Fruit fly (Drosophila melanogaster) whole organism, embryonic: ENCODE results near the gene CG1494.

ENCODE experiments used
- ATbp ChIP-seq: fragments of 200-800 bp; sonication (Bioruptor generic); optimal IDR thresholded peaks from 2 replicates; lab custom pipeline; 2017; ENCODE audit warnings: missing biosample characterization, mild to moderate bottlenecking, missing genetic modification characterization, missing genetic modification reagents
- Abd-B ChIP-seq: fragments of 200-800 bp; sonication (Bioruptor generic); optimal IDR thresholded peaks from 2 replicates; lab custom pipeline; 2018; ENCODE audit warnings: missing biosample characterization, mild to moderate bottlenecking, missing genetic modification characterization, moderate library complexity
- CG10565 ChIP-seq: fragments of 200-800 bp; sonication (Bioruptor generic); optimal IDR thresholded peaks from 3 replicates; lab custom pipeline; 2016; ENCODE audit warnings: missing biosample characterization, mild to moderate bottlenecking, missing genetic modification characterization
- CG11093 ChIP-seq: fragments of 200-800 bp; sonication (Bioruptor generic); IDR thresholded peaks from 3 replicates; pipeline ENCODE4 v1.3.6; 2022; ENCODE audit warnings: missing biosample characterization, missing genetic modification characterization
- CG11247 ChIP-seq: fragments of 200-800 bp; sonication (Bioruptor generic); IDR thresholded peaks from 2 replicates; pipeline ENCODE4 v1.3.6; 2022; ENCODE audit warnings: missing biosample characterization, missing genetic modification characterization
- CG12219 ChIP-seq: fragments of 200-800 bp; sonication (Bioruptor generic); optimal IDR thresholded peaks from 3 replicates; lab custom pipeline; 2018; ENCODE audit warnings: missing biosample characterization, mild to moderate bottlenecking, missing genetic modification characterization
- CG12942 ChIP-seq: fragments of 200-800 bp; sonication (Bioruptor generic); optimal IDR thresholded peaks from 3 replicates; lab custom pipeline; 2016; ENCODE audit warnings: missing biosample characterization, missing genetic modification characterization
- CG14050 ChIP-seq: fragments of 200-800 bp; sonication (Bioruptor generic); IDR thresholded peaks from 3 replicates; pipeline ENCODE4 v1.3.6; 2022; ENCODE audit warnings: missing biosample characterization, missing genetic modification characterization
- CG15696 ChIP-seq: fragments of 200-800 bp; sonication (Bioruptor generic); optimal IDR thresholded peaks from 2 replicates; lab custom pipeline; 2019; ENCODE audit warnings: missing biosample characterization, mild to moderate bottlenecking, missing genetic modification characterization, moderate library complexity
- CG1603 ChIP-seq: fragments of 200-800 bp; sonication (Bioruptor generic); optimal IDR thresholded peaks from 2 replicates; lab custom pipeline; 2019; ENCODE audit warnings: missing biosample characterization, mild to moderate bottlenecking, missing genetic modification characterization, moderate library complexity
- CG18262 ChIP-seq: fragments of 200-800 bp; optimal IDR thresholded peaks from 3 replicates; lab custom pipeline; 2019; ENCODE audit warnings: missing biosample characterization, mild to moderate bottlenecking, missing genetic modification characterization, moderate library complexity
- CG2889 ChIP-seq: fragments of 200-800 bp; sonication (Bioruptor generic); IDR thresholded peaks from 3 replicates; pipeline ENCODE4 v1.3.6; 2022; ENCODE audit warnings: missing biosample characterization, missing genetic modification characterization
- CG30403 ChIP-seq: fragments of 200-800 bp; sonication (Bioruptor generic); optimal IDR thresholded peaks from 3 replicates; lab custom pipeline; 2016; ENCODE audit warnings: missing biosample characterization, missing genetic modification characterization
- CG30431 ChIP-seq: fragments of 200-800 bp; sonication (Bioruptor generic); optimal IDR thresholded peaks from 2 replicates; lab custom pipeline; 2017; ENCODE audit warnings: missing biosample characterization, missing genetic modification characterization
- CG7786 ChIP-seq: fragments of 200-800 bp; sonication (Bioruptor generic); optimal IDR thresholded peaks from 2 replicates; lab custom pipeline; 2016; ENCODE audit warnings: missing biosample characterization, missing genetic modification characterization
- CG7839 ChIP-seq: fragments of 200-800 bp; sonication (Bioruptor generic); optimal IDR thresholded peaks from 3 replicates; lab custom pipeline; 2018; ENCODE audit warnings: missing biosample characterization, mild to moderate bottlenecking, missing genetic modification characterization, moderate library complexity
- CG9437 ChIP-seq: fragments of 200-800 bp; sonication (Bioruptor generic); optimal IDR thresholded peaks from 2 replicates; lab custom pipeline; 2018; ENCODE audit warnings: missing biosample characterization, mild to moderate bottlenecking, missing genetic modification characterization
- CG9817 ChIP-seq: fragments of 200-800 bp; sonication (Bioruptor generic); optimal IDR thresholded peaks from 2 replicates; lab custom pipeline; 2018; ENCODE audit warnings: missing biosample characterization, mild to moderate bottlenecking, missing genetic modification characterization, moderate library complexity
- Chrac-16 ChIP-seq: fragments of 200-800 bp; sonication (Bioruptor generic); optimal IDR thresholded peaks from 3 replicates; lab custom pipeline; 2016; ENCODE audit warnings: missing biosample characterization, missing genetic modification characterization
- D19B ChIP-seq: fragments of 200-800 bp; sonication (Bioruptor generic); optimal IDR thresholded peaks from 2 replicates; lab custom pipeline; 2017; ENCODE audit warnings: missing biosample characterization, mild to moderate bottlenecking, missing genetic modification characterization
- Dfd ChIP-seq, 2 experiments: fragments of >200 bp; optimal IDR thresholded peaks; 2 replicates each; lab custom pipeline; 2017; ENCODE audit warnings: missing biosample characterization in 2 of 2, missing genetic modification characterization in 2 of 2
- Fer1 ChIP-seq: fragments of 200-800 bp; sonication (Bioruptor generic); optimal IDR thresholded peaks from 2 replicates; lab custom pipeline; 2017; ENCODE audit warnings: missing biosample characterization, mild to moderate bottlenecking, missing genetic modification characterization
- Hr39 ChIP-seq: fragments of >200 bp; optimal IDR thresholded peaks from 2 replicates; lab custom pipeline; 2017
- Lpt ChIP-seq: fragments of >200 bp; optimal IDR thresholded peaks from 2 replicates; lab custom pipeline; 2018; ENCODE audit warnings: missing biosample characterization, missing genetic modification characterization
- Meics ChIP-seq: fragments of 200-800 bp; sonication (Bioruptor generic); optimal IDR thresholded peaks from 2 replicates; lab custom pipeline; 2017; ENCODE audit warnings: missing biosample characterization, mild to moderate bottlenecking, missing genetic modification characterization
- NFAT ChIP-seq: fragments of 200-800 bp; sonication (Bioruptor generic); IDR thresholded peaks from 2 replicates; pipeline ENCODE4 v1.3.6; 2022; ENCODE audit warnings: missing biosample characterization, missing genetic modification characterization
- NK7.1 ChIP-seq: fragments of 200-800 bp; sonication (Bioruptor generic); optimal IDR thresholded peaks from 3 replicates; lab custom pipeline; 2016; ENCODE audit warnings: missing biosample characterization, missing genetic modification characterization
- Xrp1 ChIP-seq: fragments of 200-800 bp; sonication (Bioruptor generic); IDR thresholded peaks from 2 replicates; pipeline ENCODE4 v1.3.6; 2022; ENCODE audit warnings: missing biosample characterization, missing genetic modification characterization
- abd-A ChIP-seq: fragments of 200-800 bp; sonication (Bioruptor generic); optimal IDR thresholded peaks from 3 replicates; lab custom pipeline; 2019; ENCODE audit warnings: missing biosample characterization, mild to moderate bottlenecking, missing genetic modification characterization, moderate library complexity
- aop ChIP-seq: fragments of 200-800 bp; sonication (Bioruptor generic); IDR thresholded peaks from 2 replicates; pipeline ENCODE4 v1.3.6; 2022; ENCODE audit warnings: missing biosample characterization, missing genetic modification characterization
- ap ChIP-seq: fragments of 200-800 bp; sonication (Bioruptor generic); IDR thresholded peaks from 2 replicates; pipeline ENCODE4 v1.3.6; 2022; ENCODE audit warnings: missing biosample characterization, missing genetic modification characterization
- ase ChIP-seq: fragments of 200-800 bp; sonication (Bioruptor generic); IDR thresholded peaks from 3 replicates; pipeline ENCODE4 v1.3.6; 2022; ENCODE audit warnings: missing biosample characterization, missing genetic modification characterization
- bab2 ChIP-seq: fragments of 200-800 bp; sonication (Bioruptor generic); optimal IDR thresholded peaks from 2 replicates; lab custom pipeline; 2016; ENCODE audit warnings: missing biosample characterization, missing genetic modification characterization
- chif ChIP-seq, 2 experiments: fragments of 200-800 bp; sonication (Bioruptor generic); optimal IDR thresholded peaks; 3 replicates each; lab custom pipeline; 2016; ENCODE audit warnings: missing biosample characterization in 2 of 2, missing genetic modification characterization in 2 of 2
- chn ChIP-seq: fragments of 200-800 bp; sonication (Bioruptor generic); optimal IDR thresholded peaks from 2 replicates; lab custom pipeline; 2016; ENCODE audit warnings: missing biosample characterization, missing genetic modification characterization
- corto ChIP-seq: fragments of 200-800 bp; sonication (Bioruptor generic); optimal IDR thresholded peaks from 2 replicates; lab custom pipeline; 2016; ENCODE audit warnings: missing biosample characterization, mild to moderate bottlenecking, missing genetic modification characterization, moderate library complexity
- cwo ChIP-seq: fragments of 200-800 bp; sonication (Bioruptor generic); optimal IDR thresholded peaks from 3 replicates; lab custom pipeline; 2017; ENCODE audit warnings: missing biosample characterization, missing genetic modification characterization, mild to moderate bottlenecking, moderate library complexity, missing genetic modification reagents
- dmrt99B ChIP-seq: fragments of 200-800 bp; sonication (Bioruptor generic); optimal IDR thresholded peaks from 2 replicates; lab custom pipeline; 2018; ENCODE audit warnings: missing biosample characterization, mild to moderate bottlenecking, missing genetic modification characterization, moderate library complexity
- esg ChIP-seq: fragments of 200-800 bp; sonication (Bioruptor generic); conservative IDR thresholded peaks from 2 replicates; pipeline ENCODE4 v1.3.6; 2022; ENCODE audit warnings: missing biosample characterization, missing genetic modification characterization
- fd102C ChIP-seq: fragments of 200-800 bp; sonication (Bioruptor generic); optimal IDR thresholded peaks from 2 replicates; lab custom pipeline; 2018; ENCODE audit warnings: missing biosample characterization, mild to moderate bottlenecking, missing genetic modification characterization, moderate library complexity
- gfzf ChIP-seq: fragments of 200-800 bp; sonication (Bioruptor generic); optimal IDR thresholded peaks from 2 replicates; lab custom pipeline; 2016; ENCODE audit warnings: missing biosample characterization, mild to moderate bottlenecking, missing genetic modification characterization, moderate library complexity
- ken ChIP-seq: fragments of 200-800 bp; sonication (Bioruptor generic); IDR thresholded peaks from 3 replicates; pipeline ENCODE4 v1.3.6; 2022; ENCODE audit warnings: missing biosample characterization, missing genetic modification characterization
- nerfin-2 ChIP-seq: fragments of 200-800 bp; sonication (Bioruptor generic); IDR thresholded peaks from 2 replicates; pipeline ENCODE4 v1.3.6; 2022; ENCODE audit warnings: missing biosample characterization, missing genetic modification characterization; ENCODE audit not compliant: partially characterized antibody
- org-1 ChIP-seq: fragments of 200-800 bp; sonication (Bioruptor generic); optimal IDR thresholded peaks from 2 replicates; lab custom pipeline; 2017; ENCODE audit warnings: missing biosample characterization, missing genetic modification characterization
- peb ChIP-seq: fragments of 200-800 bp; sonication (Bioruptor generic); IDR thresholded peaks from 2 replicates; pipeline ENCODE4 v1.3.6; 2022; ENCODE audit warnings: missing biosample characterization, missing genetic modification characterization
- prd ChIP-seq, 3 experiments: fragments of >200 bp in 2 of 3; fragments of 200-800 bp in 1 of 3; sonication (Bioruptor generic) in 1 of 3; optimal IDR thresholded peaks in 2 of 3; IDR thresholded peaks in 1 of 3; 2 replicates in 2 of 3; 3 replicates in 1 of 3; pipeline versions ENCODE4 v1.3.6 to Lab custom; 2017 to 2022; ENCODE audit warnings: missing biosample characterization in 1 of 3, missing genetic modification characterization in 1 of 3
- pros ChIP-seq: fragments of 200-800 bp; sonication (Bioruptor generic); optimal IDR thresholded peaks from 3 replicates; lab custom pipeline; 2019; ENCODE audit warnings: missing biosample characterization, mild to moderate bottlenecking, missing genetic modification characterization, moderate library complexity
- tap ChIP-seq: fragments of 200-800 bp; optimal IDR thresholded peaks from 3 replicates; lab custom pipeline; 2019; ENCODE audit warnings: missing biosample characterization, mild to moderate bottlenecking, missing genetic modification characterization, moderate library complexity
- trh ChIP-seq: fragments of 200-800 bp; sonication (Bioruptor generic); optimal IDR thresholded peaks from 2 replicates; lab custom pipeline; 2016; ENCODE audit warnings: missing biosample characterization, missing genetic modification characterization

CG1494 gene

dm6 chrX:21306485-21307142 is 21.5 kb downstream of the CG1494 start, which contains the start of gene Abca3 (continued):
- TF ChIP-seq CG10565 (GFP tag; lab: Kevin White, UChicago), result no peak
- no peak for TF ChIP-seq ase (GFP tag; lab: Robert Waterston, UW)
- TF ChIP-seq CG1603 (tag; lab: Kevin White, UChicago), result peak; percentile 9
- TF ChIP-seq CG14050 (GFP tag; lab: Robert Waterston, UW), result peak; percentile 49; the same call in 1 of the 3 replicates
- TF ChIP-seq trh (GFP tag; lab: Kevin White, UChicago), result no peak
- peak; percentile 75 for TF ChIP-seq CG7839 (tag; lab: Kevin White, UChicago)
- no peak for TF ChIP-seq chn
- TF ChIP-seq CG9817 (tag; lab: Kevin White, UChicago), result peak; percentile 69
- no peak for TF ChIP-seq fd102C (GFP tag; lab: Kevin White, UChicago)
- TF ChIP-seq cwo (GFP tag; lab: Kevin White, UChicago), result peak; percentile 59
- no peak for TF ChIP-seq Hr39 (lab: Kevin White, UChicago)
- peak; percentile 48 for TF ChIP-seq CG12219 (GFP tag; lab: Kevin White, UChicago)
- peak; percentile 72 for TF ChIP-seq Xrp1 (GFP tag; lab: Robert Waterston, UW)
- TF ChIP-seq prd (optimal IDR thresholded peaks at IDR 0.05; lab: Kevin White, UChicago), result no peak
- peak; percentile 70; the same call in 2 of the 3 replicates for TF ChIP-seq prd (GFP tag; IDR thresholded peaks at IDR 0.05; lab: Robert Waterston, UW)
- peak; percentile 2 for TF ChIP-seq bab2 (GFP tag; lab: Kevin White, UChicago)
- peak; percentile 6 for TF ChIP-seq CG12942 (GFP tag; lab: Kevin White, UChicago)
- TF ChIP-seq dmrt99B (tag; lab: Kevin White, UChicago), result no peak
- TF ChIP-seq ATbp (GFP tag; lab: Kevin White, UChicago), result no peak
- peak; percentile 13 for TF ChIP-seq CG30431
- TF ChIP-seq D19B (GFP tag; lab: Kevin White, UChicago), result peak; percentile 40
- TF ChIP-seq esg, result peak; percentile 43; the same call in 1 of the 2 replicates
- TF ChIP-seq CG2889, result no peak
- TF ChIP-seq pros (GFP tag; lab: Kevin White, UChicago), result no peak
- TF ChIP-seq abd-A (tag; lab: Kevin White, UChicago), result no peak
- TF ChIP-seq CG30403 (GFP tag; lab: Kevin White, UChicago), result peak; percentile 66
- TF ChIP-seq CG18262 (tag; lab: Kevin White, UChicago), result peak; percentile 68
- TF ChIP-seq ap (GFP tag; lab: Robert Waterston, UW), result no peak
- no peak for TF ChIP-seq Dfd (GFP tag; optimal IDR thresholded peaks at IDR 0.05; lab: Kevin White, UChicago)
- no peak for TF ChIP-seq nerfin-2 (GFP tag; lab: Robert Waterston, UW)
- peak; percentile 45; the same call in 1 of the 3 replicates for TF ChIP-seq CG11093 (GFP tag; lab: Robert Waterston, UW)
- TF ChIP-seq chif (GFP tag; optimal IDR thresholded peaks at IDR 0.05; lab: Kevin White, UChicago), result peak; percentile 33 to 39
- peak; percentile 12 for TF ChIP-seq org-1 (GFP tag; lab: Kevin White, UChicago)
- peak; percentile 43 for TF ChIP-seq CG9437 (GFP tag; lab: Kevin White, UChicago)
- TF ChIP-seq ken (GFP tag; lab: Robert Waterston, UW), result peak; percentile 39; the same call in 1 of the 3 replicates
- TF ChIP-seq Lpt (GFP tag; lab: Kevin White, UChicago), result no peak
- TF ChIP-seq CG7786 (GFP tag; lab: Kevin White, UChicago), result peak; percentile 55
- no peak for TF ChIP-seq Chrac-16 (GFP tag; lab: Kevin White, UChicago)
- TF ChIP-seq NFAT (GFP tag; lab: Robert Waterston, UW), result peak; percentile 53; the same call in 1 of the 2 replicates
- no peak for TF ChIP-seq NK7.1 (GFP tag; lab: Kevin White, UChicago)
- TF ChIP-seq CG15696 (tag; lab: Kevin White, UChicago), result peak; percentile 47
- peak; percentile 48 for TF ChIP-seq gfzf (GFP tag; lab: Kevin White, UChicago)
- no peak for TF ChIP-seq corto (GFP tag; lab: Kevin White, UChicago)
- peak; percentile 77 for TF ChIP-seq Meics
- peak; percentile 17 for TF ChIP-seq Abd-B (GFP tag; lab: Kevin White, UChicago)
- TF ChIP-seq tap (tag; lab: Kevin White, UChicago), result peak; percentile 24
- peak; percentile 40; the same call in 1 of the 2 replicates for TF ChIP-seq CG11247
- TF ChIP-seq aop, result no peak
- TF ChIP-seq Fer1 (GFP tag; lab: Kevin White, UChicago), result peak; percentile 74
- TF ChIP-seq peb, result no peak
